Worm (Caenorhabditis elegans): Measurements from ENCODE around the gene srx-131.

DNA sequence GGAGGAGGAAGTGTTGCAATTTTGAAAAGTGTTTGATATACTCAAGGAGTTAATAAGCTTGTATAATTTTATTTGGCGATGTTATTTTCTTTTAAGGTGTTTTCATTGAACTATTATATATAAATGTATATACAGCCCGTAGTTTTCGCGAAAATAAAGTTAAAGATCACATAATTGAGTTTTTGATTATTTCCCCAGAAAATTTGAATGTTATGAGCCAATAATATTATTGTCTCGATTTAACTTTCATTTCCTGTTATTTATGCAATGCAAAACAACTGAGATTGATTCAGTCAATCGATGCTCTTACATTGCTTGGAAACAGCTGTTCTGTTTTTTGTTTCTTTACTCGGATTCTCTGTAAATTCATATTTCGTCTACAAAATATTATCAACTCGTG, 3.1 kb downstream of the srx-131 start, which contains the start of gene srx-133:
- TF ChIP-seq ama-1 (optimal IDR thresholded peaks at IDR 0.05) (no peak), flt-1 (GFP tag; IDR thresholded peaks at IDR 0.05) (no peak), tbx-37 (GFP tag; conservative IDR thresholded peaks at IDR 0.05) (no peak), ets-7 (tag; optimal IDR thresholded peaks at IDR 0.05) (no peak), tra-4 (tag; optimal IDR thresholded peaks at IDR 0.05) (no peak), sea-1 (GFP tag; conservative IDR thresholded peaks at IDR 0.05) (no peak), tbx-11 (GFP tag; IDR thresholded peaks at IDR 0.05) (no peak), F13C5.2 (tag; optimal IDR thresholded peaks at IDR 0.05) (no peak), ceh-13 (GFP tag; optimal IDR thresholded peaks at IDR 0.05) (no peak)
